Worm (Caenorhabditis elegans) whole organism, L1 larva: ENCODE data around the gene C18D11.6.
A peak's percentile ranks its signal among the peaks of the same experiment; 100 is the strongest.

Experiments
- F16B12.6 ChIP-seq: fragments of 150-350 bp; optimal IDR thresholded peaks from 2 replicates; lab custom pipeline; 2014; ENCODE audit warnings: missing biosample characterization, missing genetic modification characterization
- Y116A8C.19 ChIP-seq: sonication (generic microtip); optimal IDR thresholded peaks from 2 replicates; lab custom pipeline; 2016; ENCODE audit warnings: missing compliant biosample characterization, missing genetic modification characterization, borderline replicate concordance
- alr-1 ChIP-seq: fragments of 200-800 bp; sonication (Bioruptor generic); optimal IDR thresholded peaks from 2 replicates; lab custom pipeline; 2018; ENCODE audit warnings: borderline replicate concordance, mild to moderate bottlenecking, missing genetic modification characterization, missing compliant biosample characterization
- aly-2 ChIP-seq: fragments of 150-350 bp; optimal IDR thresholded peaks from 2 replicates; lab custom pipeline; 2014; ENCODE audit warnings: missing biosample characterization, missing genetic modification characterization
- blmp-1 ChIP-seq: fragments of 150-350 bp; optimal IDR thresholded peaks from 2 replicates; lab custom pipeline; 2014; ENCODE audit warnings: missing biosample characterization, missing genetic modification characterization
- ceh-63 ChIP-seq: fragments of 200-800 bp; sonication (Bioruptor generic); optimal IDR thresholded peaks from 2 replicates; lab custom pipeline; 2018; ENCODE audit warnings: mild to moderate bottlenecking, missing genetic modification characterization, missing compliant biosample characterization
- ceh-82 ChIP-seq, 3 experiments: fragments of 150-350 bp in 1 of 3; sonication (generic microtip) in 2 of 3; optimal IDR thresholded peaks; 2 replicates each; lab custom pipeline; 2014 to 2017; ENCODE audit warnings: missing biosample characterization in 3 of 3, missing genetic modification characterization in 3 of 3
- ces-1 ChIP-seq: fragments of 150-350 bp; optimal IDR thresholded peaks from 2 replicates; lab custom pipeline; 2014; ENCODE audit warnings: missing biosample characterization, missing genetic modification reagents, missing genetic modification characterization
- efl-3 ChIP-seq: fragments of 200-800 bp; sonication (Bioruptor generic); optimal IDR thresholded peaks from 2 replicates; lab custom pipeline; 2018; ENCODE audit warnings: mild to moderate bottlenecking, missing genetic modification characterization, missing compliant biosample characterization
- egl-13 ChIP-seq: sonication (generic microtip); optimal IDR thresholded peaks from 2 replicates; lab custom pipeline; 2016; ENCODE audit warnings: missing genotype, missing genetic modification reagents, missing genetic modification characterization, missing compliant biosample characterization
- egl-27 ChIP-seq, 2 experiments: fragments of 150-350 bp in 1 of 2; sonication (generic microtip); optimal IDR thresholded peaks; 3 replicates each; lab custom pipeline; 2017 to 2018; ENCODE audit warnings: missing biosample characterization in 2 of 2, missing genetic modification characterization in 2 of 2, missing genetic modification reagents in 2 of 2
- elt-3 ChIP-seq, 6 experiments: fragments of 150-350 bp in 1 of 6; sonication (generic microtip); optimal IDR thresholded peaks; 2 replicates each; lab custom pipeline; 2017 to 2018; ENCODE audit warnings: missing biosample characterization in 6 of 6, missing genetic modification characterization in 6 of 6, inconsistent platforms in 1 of 6
- ets-5 ChIP-seq: fragments of 200-800 bp; sonication (Bioruptor generic); IDR thresholded peaks from 2 replicates; pipeline ENCODE4 v1.3.6; 2022; ENCODE audit warnings: missing genetic modification characterization, missing compliant biosample characterization
- fkh-10 ChIP-seq: sonication (generic microtip); optimal IDR thresholded peaks from 2 replicates; lab custom pipeline; 2017; ENCODE audit warnings: missing biosample characterization, missing genetic modification reagents, missing genetic modification characterization
- fkh-8 ChIP-seq: sonication (generic microtip); optimal IDR thresholded peaks from 2 replicates; lab custom pipeline; 2016; ENCODE audit warnings: mild to moderate bottlenecking, missing genetic modification characterization, missing compliant biosample characterization
- hlh-4 ChIP-seq: sonication (generic microtip); optimal IDR thresholded peaks from 2 replicates; lab custom pipeline; 2016; ENCODE audit warnings: mild to moderate bottlenecking, missing genetic modification characterization, missing compliant biosample characterization
- irx-1 ChIP-seq: sonication (generic microtip); optimal IDR thresholded peaks from 2 replicates; lab custom pipeline; 2016; ENCODE audit warnings: missing genetic modification characterization, missing compliant biosample characterization
- isw-1 ChIP-seq: fragments of 200-800 bp; sonication (Bioruptor generic); IDR thresholded peaks from 2 replicates; pipeline ENCODE4 v1.3.6; 2022; ENCODE audit warnings: missing genetic modification characterization, missing compliant biosample characterization
- lin-14 ChIP-seq: fragments of 200-800 bp; sonication (Bioruptor generic); optimal IDR thresholded peaks from 2 replicates; lab custom pipeline; 2018; ENCODE audit warnings: mild to moderate bottlenecking, missing genetic modification characterization, moderate library complexity, missing compliant biosample characterization
- lin-39 ChIP-seq: fragments of 150-350 bp; optimal IDR thresholded peaks from 2 replicates; lab custom pipeline; 2014; ENCODE audit warnings: missing biosample characterization, missing genetic modification reagents, missing genetic modification characterization
- mab-9 ChIP-seq: fragments of 200-800 bp; sonication (Bioruptor generic); IDR thresholded peaks from 2 replicates; pipeline ENCODE4 v1.3.6; 2022; ENCODE audit warnings: missing genetic modification reagents, missing genetic modification characterization, missing compliant biosample characterization
- mdl-1 ChIP-seq, 2 experiments: fragments of 150-350 bp; optimal IDR thresholded peaks; 2 replicates each; lab custom pipeline; 2014 to 2017; ENCODE audit warnings: missing biosample characterization in 2 of 2, missing genetic modification characterization in 2 of 2, inconsistent platforms in 1 of 2
- mep-1 ChIP-seq: fragments of 150-350 bp; optimal IDR thresholded peaks from 2 replicates; lab custom pipeline; 2014; ENCODE audit warnings: missing biosample characterization, missing genetic modification characterization
- nhr-237 ChIP-seq: fragments of 150-350 bp; optimal IDR thresholded peaks from 2 replicates; lab custom pipeline; 2014; ENCODE audit warnings: missing biosample characterization, missing genetic modification characterization
- nhr-47 ChIP-seq: sonication (generic microtip); optimal IDR thresholded peaks from 2 replicates; lab custom pipeline; 2016; ENCODE audit warnings: mild to moderate bottlenecking, missing genetic modification characterization, moderate library complexity, missing compliant biosample characterization
- nhr-76 ChIP-seq: sonication (generic microtip); optimal IDR thresholded peaks from 2 replicates; lab custom pipeline; 2017; ENCODE audit warnings: missing biosample characterization, missing genetic modification characterization
- nhr-77 ChIP-seq: fragments of 150-350 bp; optimal IDR thresholded peaks from 2 replicates; lab custom pipeline; 2014; ENCODE audit warnings: missing biosample characterization, missing genetic modification characterization
- nhr-90 ChIP-seq: sonication (generic microtip); optimal IDR thresholded peaks from 2 replicates; lab custom pipeline; 2016; ENCODE audit warnings: mild to moderate bottlenecking, missing genetic modification characterization, missing compliant biosample characterization; ENCODE audit not compliant: poor library complexity
- pax-3 ChIP-seq: fragments of 200-800 bp; sonication (Bioruptor generic); optimal IDR thresholded peaks from 2 replicates; lab custom pipeline; 2018; ENCODE audit warnings: mild to moderate bottlenecking, missing genetic modification characterization, moderate library complexity, missing compliant biosample characterization
- skn-1 ChIP-seq: fragments of 150-350 bp; optimal IDR thresholded peaks from 2 replicates; lab custom pipeline; 2014; ENCODE audit warnings: missing biosample characterization, missing genetic modification characterization
- snu-23 ChIP-seq: sonication (generic microtip); optimal IDR thresholded peaks from 2 replicates; lab custom pipeline; 2016; ENCODE audit warnings: missing genetic modification characterization, missing compliant biosample characterization
- swsn-7 ChIP-seq: sonication (generic microtip); optimal IDR thresholded peaks from 2 replicates; lab custom pipeline; 2016; ENCODE audit warnings: missing genetic modification characterization, missing compliant biosample characterization
- unc-130 ChIP-seq: fragments of 150-350 bp; optimal IDR thresholded peaks from 2 replicates; lab custom pipeline; 2017; ENCODE audit warnings: missing biosample characterization, missing genetic modification characterization, inconsistent platforms
- unc-30 ChIP-seq: sonication (generic microtip); optimal IDR thresholded peaks from 2 replicates; lab custom pipeline; 2017; ENCODE audit warnings: missing biosample characterization, missing genetic modification characterization
- unc-62 ChIP-seq: fragments of 150-350 bp; optimal IDR thresholded peaks from 2 replicates; lab custom pipeline; 2014; ENCODE audit warnings: missing biosample characterization, missing genetic modification reagents, missing genetic modification characterization
- unc-86 ChIP-seq: sonication (generic microtip); optimal IDR thresholded peaks from 2 replicates; lab custom pipeline; 2016; ENCODE audit warnings: missing genetic modification characterization, missing compliant biosample characterization
- vab-15 ChIP-seq: sonication (generic microtip); optimal IDR thresholded peaks from 2 replicates; lab custom pipeline; 2017; ENCODE audit warnings: missing genotype, mild to moderate bottlenecking, missing genetic modification characterization, missing compliant biosample characterization
- zip-4 ChIP-seq: fragments of 200-800 bp; sonication (Bioruptor generic); optimal IDR thresholded peaks from 2 replicates; lab custom pipeline; 2018; ENCODE audit warnings: mild to moderate bottlenecking, missing genetic modification characterization, moderate library complexity, missing compliant biosample characterization
- ztf-4 ChIP-seq: fragments of 150-350 bp; optimal IDR thresholded peaks from 2 replicates; lab custom pipeline; 2014; ENCODE audit warnings: missing biosample characterization, missing genetic modification characterization

The C18D11.6 gene

ce11 chrIII:11774508-11775000 lies 35.8 kb upstream of the C18D11.6 start, which contains the start of gene immp-1 (continued):
- TF ChIP-seq ztf-4 (tag; lab: Kevin White, UChicago) (no peak), ceh-82 (tag; optimal IDR thresholded peaks at IDR 0.05; lab: Kevin White, UChicago) (peak; percentile 21 to 55 (median 53)), efl-3 (GFP tag; lab: Kevin White, UChicago) (no peak), mep-1 (tag; lab: Kevin White, UChicago) (peak; percentile 79), nhr-77 (tag; lab: Kevin White, UChicago) (no peak), unc-62 (GFP tag; lab: Kevin White, UChicago) (no peak), nhr-237 (tag; lab: Kevin White, UChicago) (no peak), unc-130 (tag; lab: Kevin White, UChicago) (peak; percentile 58), nhr-76 (no peak), ets-5 (GFP tag; lab: Robert Waterston, UW) (no peak), Y116A8C.19 (tag; lab: Kevin White, UChicago) (no peak), unc-30 (tag; lab: Kevin White, UChicago) (no peak), isw-1 (peak; percentile 22; the same call in 1 of the 2 replicates), mab-9 (GFP tag; lab: Robert Waterston, UW) (no peak), ces-1 (no peak), ceh-63 (no peak), irx-1 (tag; lab: Kevin White, UChicago) (no peak), lin-39 (tag; lab: Kevin White, UChicago) (no peak), elt-3 (tag; optimal IDR thresholded peaks at IDR 0.05; lab: Kevin White, UChicago) (peak in 2 of 6 experiments; percentile 25 to 29), unc-86 (no peak), blmp-1 (tag; lab: Kevin White, UChicago) (peak; percentile 98), snu-23 (GFP tag; lab: Kevin White, UChicago) (peak; percentile 66), fkh-10 (GFP tag; lab: Kevin White, UChicago) (no peak), zip-4 (GFP tag; lab: Kevin White, UChicago) (no peak), egl-13 (tag; lab: Kevin White, UChicago) (no peak), vab-15 (tag; lab: Kevin White, UChicago) (no peak), F16B12.6 (peak; percentile 96), swsn-7 (tag; lab: Kevin White, UChicago) (no peak), alr-1 (no peak), mdl-1 (tag; optimal IDR thresholded peaks at IDR 0.05; lab: Kevin White, UChicago) (peak in 1 of 2 experiments; percentile 34), lin-14 (no peak), aly-2 (tag; lab: Kevin White, UChicago) (no peak), nhr-90 (tag; lab: Kevin White, UChicago) (no peak), hlh-4 (tag; lab: Kevin White, UChicago) (no peak)

ce11 chrIII:11777321-11777720 lies 33.0 kb upstream of the C18D11.6 start, which contains the start of gene mdt-21:
TSS of gene mdt-21 (plus strand) at chrIII:11777621.
- TF ChIP-seq efl-3 (GFP tag; lab: Kevin White, UChicago) (no peak), fkh-8 (no peak), egl-27 (tag; optimal IDR thresholded peaks at IDR 0.05; lab: Kevin White, UChicago) (no peak), snu-23 (GFP tag; lab: Kevin White, UChicago) (no peak), unc-62 (GFP tag; lab: Kevin White, UChicago) (no peak), nhr-47 (tag; lab: Kevin White, UChicago) (no peak), pax-3 (tag; lab: Kevin White, UChicago) (no peak), ces-1 (no peak), nhr-237 (tag; lab: Kevin White, UChicago) (no peak), skn-1 (tag; lab: Kevin White, UChicago) (no peak)
